Fruit fly (Drosophila melanogaster): ENCODE results near the gene CG6839.

- TF ChIP-seq CG4496 (GFP tag; IDR thresholded peaks at IDR 0.05) (no peak), CG17806 (tag; optimal IDR thresholded peaks at IDR 0.05) (no peak), gl (tag; optimal IDR thresholded peaks at IDR 0.05) (no peak), CG32121 (GFP tag; IDR thresholded peaks at IDR 0.05) (no peak), Ets98B (GFP tag; IDR thresholded peaks at IDR 0.05) (no peak), CG8301 (tag; optimal IDR thresholded peaks at IDR 0.05) (no peak), D1 (tag; optimal IDR thresholded peaks at IDR 0.05) (no peak)
These were observed 3.2 kb upstream of the CG6839 start, which contains the start of gene COX6AL2 for dm6 chr3L:18914100-18914683.

All from whole organism, pupa.